Worm (Caenorhabditis elegans) whole organism, mixed stage, embryonic: ENCODE measurements around the gene set-11.
"Not testable (repeated sequence)": the region's sequence is repeated elsewhere in the genome, so short reads cannot be mapped to it uniquely, and the experiment has no call there.

Source experiments
- M03D4.4 ChIP-seq: sonication (generic microtip); optimal IDR thresholded peaks from 2 replicates; lab custom pipeline; 2017; ENCODE audit warnings: mild to moderate bottlenecking, missing genetic modification characterization, missing compliant biosample characterization
- blmp-1 ChIP-seq: fragments of 150-350 bp; optimal IDR thresholded peaks from 2 replicates; lab custom pipeline; 2014; ENCODE audit warnings: missing biosample characterization, missing genetic modification characterization
- ceh-39 ChIP-seq: fragments of 150-350 bp; optimal IDR thresholded peaks from 2 replicates; lab custom pipeline; 2014; ENCODE audit warnings: missing biosample characterization, missing genetic modification characterization
- ceh-43 ChIP-seq: fragments of 200-800 bp; sonication (Bioruptor generic); optimal IDR thresholded peaks from 2 replicates; lab custom pipeline; 2018; ENCODE audit warnings: mild to moderate bottlenecking, missing genetic modification characterization, moderate library complexity, missing compliant biosample characterization
- ceh-83 ChIP-seq: fragments of 200-800 bp; sonication (Bioruptor generic); optimal IDR thresholded peaks from 2 replicates; lab custom pipeline; 2018; ENCODE audit warnings: mild to moderate bottlenecking, missing genetic modification characterization, missing compliant biosample characterization
- ces-1 ChIP-seq: fragments of 150-350 bp; optimal IDR thresholded peaks from 2 replicates; lab custom pipeline; 2014; ENCODE audit warnings: missing biosample characterization, missing genetic modification reagents, missing genetic modification characterization
- cnd-1 ChIP-seq: fragments of 200-800 bp; sonication (Bioruptor generic); optimal IDR thresholded peaks from 2 replicates; lab custom pipeline; 2018; ENCODE audit warnings: mild to moderate bottlenecking, missing genetic modification characterization, missing compliant biosample characterization
- drap-1 ChIP-seq: fragments of 200-800 bp; sonication (Bioruptor generic); optimal IDR thresholded peaks from 3 replicates; lab custom pipeline; 2018; ENCODE audit warnings: mild to moderate bottlenecking, missing genetic modification characterization, missing compliant biosample characterization
- elt-3 ChIP-seq: fragments of 150-350 bp; optimal IDR thresholded peaks from 2 replicates; lab custom pipeline; 2014; ENCODE audit warnings: missing biosample characterization, missing genetic modification characterization
- hlh-1 ChIP-seq: fragments of 150-350 bp; optimal IDR thresholded peaks from 2 replicates; lab custom pipeline; 2014; ENCODE audit warnings: missing biosample characterization, missing genetic modification reagents, missing genetic modification characterization
- lin-13 ChIP-seq: fragments of 150-350 bp; optimal IDR thresholded peaks from 2 replicates; lab custom pipeline; 2014; ENCODE audit warnings: missing biosample characterization, missing genetic modification characterization
- lin-32 ChIP-seq: fragments of 200-800 bp; sonication (Bioruptor generic); optimal IDR thresholded peaks from 2 replicates; lab custom pipeline; 2018; ENCODE audit warnings: mild to moderate bottlenecking, missing genetic modification characterization, missing compliant biosample characterization
- lsy-2 ChIP-seq: fragments of 150-350 bp; optimal IDR thresholded peaks from 2 replicates; lab custom pipeline; 2014; ENCODE audit warnings: missing biosample characterization, missing genetic modification characterization
- mab-5 ChIP-seq: fragments of 150-350 bp; optimal IDR thresholded peaks from 2 replicates; lab custom pipeline; 2014; ENCODE audit warnings: missing biosample characterization, missing genetic modification characterization
- mep-1 ChIP-seq: fragments of 150-350 bp; optimal IDR thresholded peaks from 2 replicates; lab custom pipeline; 2017; ENCODE audit warnings: missing biosample characterization, missing genetic modification reagents, missing genetic modification characterization, inconsistent platforms
- mls-2 ChIP-seq: sonication (generic microtip); optimal IDR thresholded peaks from 2 replicates; lab custom pipeline; 2016; ENCODE audit warnings: mild to moderate bottlenecking, missing genetic modification characterization, moderate library complexity, missing compliant biosample characterization
- nhr-12 ChIP-seq: fragments of 150-350 bp; optimal IDR thresholded peaks from 2 replicates; lab custom pipeline; 2014; ENCODE audit warnings: missing biosample characterization, missing genetic modification characterization
- nhr-237 ChIP-seq: fragments of 150-350 bp; optimal IDR thresholded peaks from 2 replicates; lab custom pipeline; 2014; ENCODE audit warnings: missing biosample characterization, missing genetic modification characterization
- nhr-28 ChIP-seq: fragments of 150-350 bp; optimal IDR thresholded peaks from 2 replicates; lab custom pipeline; 2014; ENCODE audit warnings: missing biosample characterization, missing genetic modification characterization
- pha-4 ChIP-seq: fragments of 150-350 bp; optimal IDR thresholded peaks from 2 replicates; lab custom pipeline; 2018; ENCODE audit warnings: missing biosample characterization, missing genetic modification reagents, missing genetic modification characterization
- sem-2 ChIP-seq: fragments of 200-800 bp; sonication (Bioruptor generic); optimal IDR thresholded peaks from 2 replicates; lab custom pipeline; 2018; ENCODE audit warnings: mild to moderate bottlenecking, missing genetic modification characterization, missing compliant biosample characterization
- snpc-4 ChIP-seq: fragments of 150-350 bp; optimal IDR thresholded peaks from 2 replicates; lab custom pipeline; 2014; ENCODE audit warnings: missing biosample characterization, missing genetic modification characterization
- sptf-1 ChIP-seq: sonication (generic microtip); optimal IDR thresholded peaks from 2 replicates; lab custom pipeline; 2017; ENCODE audit warnings: mild to moderate bottlenecking, missing genetic modification characterization, moderate library complexity, missing compliant biosample characterization
- unc-120 ChIP-seq: sonication (generic microtip); optimal IDR thresholded peaks from 2 replicates; lab custom pipeline; 2017; ENCODE audit warnings: missing genetic modification characterization, missing compliant biosample characterization; ENCODE audit not compliant: poor library complexity, severe bottlenecking
- unc-39 ChIP-seq: fragments of 150-350 bp; optimal IDR thresholded peaks from 2 replicates; lab custom pipeline; 2014; ENCODE audit warnings: missing biosample characterization, missing genetic modification characterization
- unc-62 ChIP-seq: fragments of 150-350 bp; optimal IDR thresholded peaks from 2 replicates; lab custom pipeline; 2014; ENCODE audit warnings: missing biosample characterization, missing genetic modification reagents, missing genetic modification characterization
- zip-8 ChIP-seq: fragments of 150-350 bp; optimal IDR thresholded peaks from 2 replicates; lab custom pipeline; 2014; ENCODE audit warnings: missing biosample characterization, missing genetic modification characterization

set-11 gene

DNA sequence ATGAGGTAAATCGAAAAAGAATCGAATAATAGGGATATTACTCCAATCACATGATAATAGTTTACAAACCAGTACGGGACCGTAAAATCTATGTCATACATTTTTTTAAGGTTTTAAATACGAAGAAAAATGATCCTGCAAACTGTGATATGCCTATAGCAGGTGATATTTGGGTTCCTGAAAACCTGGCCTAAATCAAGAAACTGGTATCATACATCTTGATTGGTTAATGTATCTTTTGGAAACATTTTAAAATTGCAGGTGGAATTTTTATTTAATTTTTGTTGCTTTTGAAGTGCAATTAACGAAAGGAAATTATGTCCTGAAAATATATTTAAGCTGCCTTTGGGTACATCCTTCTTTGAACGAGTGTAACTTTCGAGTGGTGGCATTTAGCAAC is 7.9 kb upstream of the set-11 start, which contains the start of gene sri-61:
sri-61 (minus strand) TSS at position 101 of the 400 bp plus-strand sequence.
- TF ChIP-seq M03D4.4 (no peak), unc-39 (no peak), unc-120 (tag; lab: Kevin White, UChicago) (no peak), lin-32 (GFP tag; lab: Kevin White, UChicago) (no peak), drap-1 (no peak), sem-2 (GFP tag; lab: Kevin White, UChicago) (no peak), elt-3 (tag; lab: Kevin White, UChicago) (no peak), ceh-43 (GFP tag; lab: Kevin White, UChicago) (no peak), zip-8 (no peak), ceh-83 (no peak), mep-1 (tag; lab: Kevin White, UChicago) (no peak), nhr-28 (tag; lab: Kevin White, UChicago) (no peak), snpc-4 (no peak), sptf-1 (no peak), ces-1 (GFP tag; lab: Kevin White, UChicago) (no peak)

DNA sequence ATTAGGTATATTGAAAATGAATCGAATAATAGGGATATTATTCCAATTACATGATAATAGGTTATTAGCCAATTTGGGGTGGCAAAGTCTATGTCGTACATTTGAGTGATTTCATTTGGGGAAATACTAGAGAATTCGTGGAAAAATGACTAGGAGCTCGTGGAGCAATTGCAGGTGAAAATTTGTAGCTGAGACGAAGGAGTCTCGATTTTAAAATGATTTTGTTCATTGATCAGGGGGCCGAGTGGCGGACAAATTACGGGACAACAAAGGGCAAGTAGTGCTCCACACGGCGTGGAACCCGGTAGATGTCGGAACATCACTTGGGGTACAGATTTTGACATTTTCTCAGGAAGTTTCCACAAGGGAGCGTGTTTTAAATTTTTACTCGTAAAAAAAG is 6.0 kb upstream of the set-11 start, which contains the start of gene sri-62:
sri-62 (minus strand) TSS at position 101 of the 400 bp plus-strand sequence.
- TF ChIP-seq lin-13 (tag; lab: Kevin White, UChicago) (no peak), mls-2 (tag; lab: Kevin White, UChicago) (no peak), unc-62 (GFP tag; lab: Kevin White, UChicago) (no peak), drap-1 (no peak), lsy-2 (tag; lab: Kevin White, UChicago) (no peak), nhr-237 (tag; lab: Kevin White, UChicago) (no peak), nhr-28 (tag; lab: Kevin White, UChicago) (no peak), pha-4 (tag; lab: Kevin White, UChicago) (no peak)

DNA sequence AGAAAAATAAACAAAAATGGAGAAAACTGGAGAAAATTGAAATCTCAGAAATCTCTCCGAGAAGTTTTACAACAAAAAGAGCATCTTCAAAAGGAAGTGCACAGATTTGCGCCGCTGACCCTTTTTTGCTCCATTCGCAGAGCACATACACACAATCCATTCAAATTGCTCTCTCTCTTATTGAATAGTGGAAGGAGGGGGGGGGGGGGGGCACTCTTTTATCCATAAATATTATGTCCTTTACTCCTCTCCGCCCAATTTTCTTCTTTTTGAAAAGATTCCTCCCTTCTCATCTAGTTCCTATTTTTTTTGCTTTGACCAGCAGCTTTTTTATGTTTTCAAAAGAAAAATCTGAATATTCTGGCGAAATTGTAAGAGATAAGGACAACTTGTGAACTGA is 2.7 kb upstream of the set-11 start:
- peak; percentile 18 for TF ChIP-seq ces-1 (GFP tag; lab: Kevin White, UChicago)
- no peak for TF ChIP-seq ceh-39 (tag; lab: Kevin White, UChicago)
- TF ChIP-seq cnd-1 = no peak
- TF ChIP-seq mab-5 (tag; lab: Kevin White, UChicago) = no peak
- TF ChIP-seq elt-3 (tag; lab: Kevin White, UChicago) = no peak
- no peak for TF ChIP-seq nhr-12 (tag; lab: Kevin White, UChicago)
- no peak for TF ChIP-seq mep-1 (tag; lab: Kevin White, UChicago)
- no peak for TF ChIP-seq sptf-1

DNA sequence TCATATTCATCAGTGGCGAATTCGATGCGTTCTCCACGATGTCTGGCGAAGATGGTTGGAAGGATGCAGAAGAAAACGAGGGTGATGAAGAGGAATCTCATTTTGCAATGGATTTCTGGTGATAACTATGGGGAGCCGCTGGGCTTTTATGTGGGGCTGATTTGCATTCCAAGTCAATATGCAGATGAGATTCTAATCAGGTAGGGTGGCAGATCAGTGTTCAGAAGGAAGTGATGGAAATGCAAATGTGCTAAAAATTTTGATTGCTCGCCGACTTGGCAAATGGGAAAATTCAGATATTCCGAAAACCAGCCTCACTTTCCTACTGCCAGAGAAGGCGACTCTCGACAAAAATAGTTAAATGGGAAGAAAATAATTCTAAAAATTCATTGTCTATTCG is 2.3 kb downstream of the set-11 start, which contains the start of gene nspf-3:
nspf-3 (minus strand) TSS at position 101 of the 400 bp plus-strand sequence.
- TF ChIP-seq lsy-2 (tag; lab: Kevin White, UChicago) (no peak), ceh-39 (tag; lab: Kevin White, UChicago) (no peak), blmp-1 (tag; lab: Kevin White, UChicago) (no peak), mls-2 (tag; lab: Kevin White, UChicago) (no peak), lin-13 (tag; lab: Kevin White, UChicago) (no peak), unc-62 (GFP tag; lab: Kevin White, UChicago) (no peak), ceh-43 (GFP tag; lab: Kevin White, UChicago) (no peak), ces-1 (GFP tag; lab: Kevin White, UChicago) (no peak), pha-4 (tag; lab: Kevin White, UChicago) (no peak), mep-1 (tag; lab: Kevin White, UChicago) (no peak), elt-3 (tag; lab: Kevin White, UChicago) (no peak), drap-1 (no peak), nhr-12 (tag; lab: Kevin White, UChicago) (no peak), sem-2 (GFP tag; lab: Kevin White, UChicago) (no peak), hlh-1 (tag; lab: Kevin White, UChicago) (no peak)

DNA sequence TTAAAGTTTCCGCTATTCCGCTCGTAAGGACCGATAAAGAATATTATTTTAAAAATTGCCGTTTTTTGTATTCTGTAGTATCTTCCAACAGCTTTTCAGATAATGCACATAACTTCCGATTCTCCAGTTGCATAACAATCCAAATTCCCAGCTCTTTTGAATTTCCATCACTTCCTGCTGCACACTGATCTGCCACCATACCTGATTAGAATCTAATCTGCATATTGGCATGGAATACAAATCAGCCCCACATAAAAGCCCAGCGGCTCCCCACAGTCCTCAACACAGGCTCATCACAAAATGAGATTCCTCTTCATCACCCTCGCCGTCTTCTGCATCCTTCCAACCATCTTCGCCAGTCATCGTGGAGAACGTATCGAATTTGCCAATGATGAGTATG is 3.8 kb downstream of the set-11 start, which contains the start of gene nspf-2:
nspf-2 (plus strand) TSS at position 301 of the 400 bp plus-strand sequence.
- TF ChIP-seq cnd-1, sptf-1, zip-8: not testable (repeated sequence)
- TF ChIP-seq, all 35 proteins: peak for 0; not testable (repeated sequence) for 35

DNA sequence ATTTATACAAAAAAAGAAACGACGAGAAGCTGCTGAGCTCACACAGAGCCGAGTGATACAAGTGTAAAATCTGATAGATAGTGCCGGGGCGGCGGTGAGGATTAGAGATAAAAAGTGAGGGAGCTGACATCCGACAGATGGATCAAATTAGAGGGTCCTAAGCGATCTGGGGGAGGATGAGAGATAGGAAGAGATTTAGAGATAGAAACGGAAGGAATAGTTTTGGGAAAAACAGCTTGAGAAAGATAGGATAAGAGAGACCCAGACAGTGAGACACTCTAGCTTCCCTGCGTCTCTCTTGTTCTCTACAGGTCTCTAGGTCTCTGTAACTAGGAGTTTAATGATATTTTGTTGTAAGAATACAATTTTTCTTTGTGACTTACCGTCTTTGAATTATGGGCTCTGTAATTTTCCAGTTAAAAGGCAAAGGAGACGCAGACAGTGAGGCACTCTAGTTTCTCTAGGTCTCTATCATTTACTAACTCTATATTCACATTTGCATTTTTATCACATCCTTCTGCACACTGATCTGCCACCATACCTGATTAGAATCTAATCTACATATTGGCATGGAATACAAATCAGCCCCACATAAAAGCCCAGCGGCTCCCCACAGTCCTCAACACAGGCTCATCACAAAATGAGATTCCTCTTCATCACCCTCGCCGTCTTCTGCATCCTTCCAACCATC is 5.2 kb downstream of the set-11 start, which contains the start of the genes sup-9 and nspf-1:
sup-9 (minus strand) TSS at position 43 of the 691 bp plus-strand sequence.
nspf-1 (plus strand) TSS at position 641 of the 691 bp plus-strand sequence.
- peak; percentile 48 for TF ChIP-seq unc-120 (tag; lab: Kevin White, UChicago)
- peak; percentile 15 for TF ChIP-seq ces-1 (GFP tag; lab: Kevin White, UChicago)
- no peak for TF ChIP-seq M03D4.4
- no peak for TF ChIP-seq sem-2 (GFP tag; lab: Kevin White, UChicago)
- no peak for TF ChIP-seq mep-1 (tag; lab: Kevin White, UChicago)
- TF ChIP-seq hlh-1 (tag; lab: Kevin White, UChicago) = peak; percentile 34
- peak; percentile 65 for TF ChIP-seq unc-62 (GFP tag; lab: Kevin White, UChicago)
- TF ChIP-seq zip-8 = no peak
